Fruit fly (Drosophila melanogaster) Kc167 (cell line): ENCODE results near the gene rdgA.

Source experiments
- Myc ChIP-seq: fragments of >200 bp; optimal IDR thresholded peaks from 2 replicates; lab custom pipeline; 2017; ENCODE audit warnings: missing external identifiers
- Sin3A ChIP-seq: fragments of >200 bp; optimal IDR thresholded peaks from 2 replicates; lab custom pipeline; 2018; ENCODE audit warnings: missing external identifiers
- h ChIP-seq: fragments of >200 bp; optimal IDR thresholded peaks from 3 replicates; lab custom pipeline; 2018; ENCODE audit warnings: missing external identifiers
- insv ChIP-seq: fragments of >200 bp; optimal IDR thresholded peaks from 3 replicates; lab custom pipeline; 2018; ENCODE audit warnings: missing external identifiers
- psq ChIP-seq: fragments of >200 bp; optimal IDR thresholded peaks from 2 replicates; lab custom pipeline; 2017; ENCODE audit warnings: missing external identifiers
- ttk ChIP-seq: sonication (Bioruptor generic); optimal IDR thresholded peaks from 2 replicates; lab custom pipeline; 2017; ENCODE audit warnings: missing external identifiers

- TF ChIP-seq h (no peak), psq (no peak), insv (lab: Kevin White, UChicago) (no peak), Sin3A (no peak), Myc (no peak), ttk (lab: Kevin White, UChicago) (no peak)
Observed at dm6 chrX:9004333-9004732, 97.5 kb downstream of the rdgA start.
